Worm (Caenorhabditis elegans): ENCODE results near the gene F09E5.11.

F09E5.11 gene

ce11 chrII:5393090-5393489 lies 35.1 kb upstream of the F09E5.11 start, which contains the start of gene brap-2:
Gene brap-2 (minus strand): TSS chrII:5393190.
- TF ChIP-seq drap-1 (GFP tag; optimal IDR thresholded peaks at IDR 0.05) (no peak), blmp-1 (tag; optimal IDR thresholded peaks at IDR 0.05) (no peak), nhr-2 (tag; optimal IDR thresholded peaks at IDR 0.05) (no peak), elt-1 (tag; optimal IDR thresholded peaks at IDR 0.05; ENCODE audit: borderline replicate concordance, insufficient read depth) (no peak), sptf-1 (tag; optimal IDR thresholded peaks at IDR 0.05) (no peak), bed-3 (GFP tag; optimal IDR thresholded peaks at IDR 0.05) (no peak), unc-120 (tag; optimal IDR thresholded peaks at IDR 0.05; ENCODE audit: poor library complexity, severe bottlenecking) (no peak), nhr-28 (tag; optimal IDR thresholded peaks at IDR 0.05) (no peak), ztf-11 (tag; optimal IDR thresholded peaks at IDR 0.05) (no peak), ces-1 (GFP tag; optimal IDR thresholded peaks at IDR 0.05) (no peak), ceh-43 (GFP tag; optimal IDR thresholded peaks at IDR 0.05) (no peak), nhr-76 (tag; optimal IDR thresholded peaks at IDR 0.05) (no peak), tbx-8 (GFP tag; optimal IDR thresholded peaks at IDR 0.05) (no peak), lin-13 (tag; optimal IDR thresholded peaks at IDR 0.05) (no peak), unc-39 (tag; optimal IDR thresholded peaks at IDR 0.05) (no peak)

- no peak for TF ChIP-seq nhr-28 (tag; optimal IDR thresholded peaks at IDR 0.05)
- TF ChIP-seq mab-5 (tag; optimal IDR thresholded peaks at IDR 0.05): no peak
- no peak for TF ChIP-seq zip-8 (tag; optimal IDR thresholded peaks at IDR 0.05)
- TF ChIP-seq ceh-43 (GFP tag; optimal IDR thresholded peaks at IDR 0.05): no peak
- no peak for TF ChIP-seq lin-32 (GFP tag; optimal IDR thresholded peaks at IDR 0.05)
- no peak for TF ChIP-seq M03D4.4 (tag; optimal IDR thresholded peaks at IDR 0.05)
- no peak for TF ChIP-seq sptf-1 (tag; optimal IDR thresholded peaks at IDR 0.05)
- no peak for TF ChIP-seq nhr-2 (tag; optimal IDR thresholded peaks at IDR 0.05)
These were observed 33.5 kb upstream of the F09E5.11 start for ce11 chrII:5391447-5391846.

- TF ChIP-seq drap-1 (GFP tag; optimal IDR thresholded peaks at IDR 0.05) (peak; percentile 25), ham-2 (GFP tag; optimal IDR thresholded peaks at IDR 0.05) (no peak), ceh-43 (GFP tag; optimal IDR thresholded peaks at IDR 0.05) (no peak), ceh-83 (GFP tag; optimal IDR thresholded peaks at IDR 0.05) (peak; percentile 2), ces-1 (GFP tag; optimal IDR thresholded peaks at IDR 0.05) (peak; percentile 34), flh-1 (GFP tag; optimal IDR thresholded peaks at IDR 0.05) (no peak), mab-5 (tag; optimal IDR thresholded peaks at IDR 0.05) (no peak), nhr-2 (tag; optimal IDR thresholded peaks at IDR 0.05) (no peak), ztf-11 (tag; optimal IDR thresholded peaks at IDR 0.05) (no peak), elt-1 (tag; optimal IDR thresholded peaks at IDR 0.05; ENCODE audit: borderline replicate concordance, insufficient read depth) (no peak), lsy-2 (tag; optimal IDR thresholded peaks at IDR 0.05) (peak; percentile 78), nhr-76 (tag; optimal IDR thresholded peaks at IDR 0.05) (no peak), sptf-1 (tag; optimal IDR thresholded peaks at IDR 0.05) (peak; percentile 71), mls-2 (tag; optimal IDR thresholded peaks at IDR 0.05) (peak; percentile 61), hlh-1 (tag; optimal IDR thresholded peaks at IDR 0.05) (peak; percentile 25), pha-4 (tag; optimal IDR thresholded peaks at IDR 0.05) (peak; percentile 82), tbx-8 (GFP tag; optimal IDR thresholded peaks at IDR 0.05) (no peak), nhr-237 (tag; optimal IDR thresholded peaks at IDR 0.05) (peak; percentile 74), mep-1 (tag; optimal IDR thresholded peaks at IDR 0.05) (peak; percentile 92), lin-32 (GFP tag; optimal IDR thresholded peaks at IDR 0.05) (no peak), lin-13 (tag; optimal IDR thresholded peaks at IDR 0.05) (peak; percentile 75), zip-8 (tag; optimal IDR thresholded peaks at IDR 0.05) (peak; percentile 19), unc-120 (tag; optimal IDR thresholded peaks at IDR 0.05; ENCODE audit: poor library complexity, severe bottlenecking) (peak; percentile 50), nhr-28 (tag; optimal IDR thresholded peaks at IDR 0.05) (no peak), M03D4.4 (tag; optimal IDR thresholded peaks at IDR 0.05) (peak; percentile 46), unc-62 (GFP tag; optimal IDR thresholded peaks at IDR 0.05) (peak; percentile 7)
These were observed 31.9 kb upstream of the F09E5.11 start, which contains the start of gene ndx-6 for ce11 chrII:5389831-5390323. Gene ndx-6 (minus strand): TSS chrII:5389881.

ce11 chrII:5388786-5389421 lies 30.9 kb upstream of the F09E5.11 start, which contains the start of gene rsp-4:
Gene rsp-4 (minus strand): TSS chrII:5388836.
- TF ChIP-seq cnd-1 (tag; optimal IDR thresholded peaks at IDR 0.05) (no peak), nhr-237 (tag; optimal IDR thresholded peaks at IDR 0.05) (no peak), ceh-43 (GFP tag; optimal IDR thresholded peaks at IDR 0.05) (no peak), tbx-8 (GFP tag; optimal IDR thresholded peaks at IDR 0.05) (no peak), mep-1 (tag; optimal IDR thresholded peaks at IDR 0.05) (no peak), blmp-1 (tag; optimal IDR thresholded peaks at IDR 0.05) (no peak), unc-62 (GFP tag; optimal IDR thresholded peaks at IDR 0.05) (no peak), ztf-11 (tag; optimal IDR thresholded peaks at IDR 0.05) (no peak), mab-5 (tag; optimal IDR thresholded peaks at IDR 0.05) (no peak), mls-2 (tag; optimal IDR thresholded peaks at IDR 0.05) (no peak), snpc-4 (tag; optimal IDR thresholded peaks at IDR 0.05) (no peak), flh-1 (GFP tag; optimal IDR thresholded peaks at IDR 0.05) (no peak), ces-1 (GFP tag; optimal IDR thresholded peaks at IDR 0.05) (no peak), sptf-1 (tag; optimal IDR thresholded peaks at IDR 0.05) (no peak), nhr-12 (tag; optimal IDR thresholded peaks at IDR 0.05) (no peak)

Measured in whole organism, mixed stage, embryonic.